Fruit fly (Drosophila melanogaster): ENCODE measurements around the gene mud.
A peak's percentile ranks its signal among the peaks of the same experiment; 100 is the strongest.

mud gene

dm6 chrX:14266075-14266474 is 18.5 kb downstream of the mud start, which contains the start of the genes CG13404 and na:
CG13404 (minus strand) TSS chrX:14266250.
na (plus strand) TSS chrX:14266367.
- no peak for TF ChIP-seq Oaz (GFP tag; IDR thresholded peaks at IDR 0.05)
- TF ChIP-seq zf30C (GFP tag; optimal IDR thresholded peaks at IDR 0.05) = no peak
- no peak for TF ChIP-seq bsh (GFP tag; optimal IDR thresholded peaks at IDR 0.05)
- peak; percentile 2 for TF ChIP-seq sqz (GFP tag; optimal IDR thresholded peaks at IDR 0.05)
- TF ChIP-seq sc (optimal IDR thresholded peaks at IDR 0.05) = no peak
- no peak for TF ChIP-seq sc (GFP tag; optimal IDR thresholded peaks at IDR 0.05)
- no peak for TF ChIP-seq D19A (tag; optimal IDR thresholded peaks at IDR 0.05)
- TF ChIP-seq CG15514 (GFP tag; optimal IDR thresholded peaks at IDR 0.05) = peak; percentile 95
- TF ChIP-seq CG17802 (tag; optimal IDR thresholded peaks at IDR 0.05) = no peak
- peak; percentile 27 for TF ChIP-seq Ets65A (GFP tag)
- TF ChIP-seq cato (GFP tag; optimal IDR thresholded peaks at IDR 0.05; ENCODE audit: borderline replicate concordance) = no peak
- TF ChIP-seq pzg (GFP tag; optimal IDR thresholded peaks at IDR 0.05) = peak; percentile 23
- TF ChIP-seq odd (GFP tag; optimal IDR thresholded peaks at IDR 0.05) = no peak
- no peak for TF ChIP-seq CG7786 (GFP tag; optimal IDR thresholded peaks at IDR 0.05)
- no peak for TF ChIP-seq slou (GFP tag; optimal IDR thresholded peaks at IDR 0.05)
- TF ChIP-seq seq (GFP tag; IDR thresholded peaks at IDR 0.05) = 0 out of 2 replicates have a peak, but pooled peaks have one; percentile 18
- TF ChIP-seq stwl (tag; optimal IDR thresholded peaks at IDR 0.05) = no peak
- peak; percentile 94 for TF ChIP-seq ewg (GFP tag; optimal IDR thresholded peaks at IDR 0.05)
- no peak for TF ChIP-seq CG4820 (GFP tag; optimal IDR thresholded peaks at IDR 0.05)
- no peak for TF ChIP-seq Chrac-16 (GFP tag; optimal IDR thresholded peaks at IDR 0.05)
- 0 out of 2 replicates have a peak, but pooled peaks have one; percentile 6 for TF ChIP-seq Dref (GFP tag; IDR thresholded peaks at IDR 0.05)
- no peak for TF ChIP-seq CG8290 (GFP tag; optimal IDR thresholded peaks at IDR 0.05)
- TF ChIP-seq CG8290 (tag; optimal IDR thresholded peaks at IDR 0.05) = no peak
- TF ChIP-seq CG8359 (GFP tag; optimal IDR thresholded peaks at IDR 0.05; ENCODE audit: borderline replicate concordance) = no peak
- no peak for TF ChIP-seq CG2678 (tag; optimal IDR thresholded peaks at IDR 0.05)
- no peak for TF ChIP-seq MESR4 (GFP tag; optimal IDR thresholded peaks at IDR 0.05)
- no peak for TF ChIP-seq CG34224 (GFP tag; IDR thresholded peaks at IDR 0.05; ENCODE audit: partially characterized antibody)
- no peak for TF ChIP-seq Dip2 (GFP tag; IDR thresholded peaks at IDR 0.05)
- no peak for TF ChIP-seq inv (GFP tag; IDR thresholded peaks at IDR 0.05; ENCODE audit: partially characterized antibody)
- peak; percentile 7 for TF ChIP-seq Med (GFP tag)
- peak; percentile 81 for TF ChIP-seq onecut (GFP tag; IDR thresholded peaks at IDR 0.05)
- no peak for TF ChIP-seq CG6654 (GFP tag; optimal IDR thresholded peaks at IDR 0.05)
- TF ChIP-seq Adf1 (GFP tag; IDR thresholded peaks at IDR 0.05) = no peak
- no peak for TF ChIP-seq Bgb (GFP tag; IDR thresholded peaks at IDR 0.05; ENCODE audit: partially characterized antibody)
- TF ChIP-seq HmgZ (tag; optimal IDR thresholded peaks at IDR 0.05) = no peak

DNA sequence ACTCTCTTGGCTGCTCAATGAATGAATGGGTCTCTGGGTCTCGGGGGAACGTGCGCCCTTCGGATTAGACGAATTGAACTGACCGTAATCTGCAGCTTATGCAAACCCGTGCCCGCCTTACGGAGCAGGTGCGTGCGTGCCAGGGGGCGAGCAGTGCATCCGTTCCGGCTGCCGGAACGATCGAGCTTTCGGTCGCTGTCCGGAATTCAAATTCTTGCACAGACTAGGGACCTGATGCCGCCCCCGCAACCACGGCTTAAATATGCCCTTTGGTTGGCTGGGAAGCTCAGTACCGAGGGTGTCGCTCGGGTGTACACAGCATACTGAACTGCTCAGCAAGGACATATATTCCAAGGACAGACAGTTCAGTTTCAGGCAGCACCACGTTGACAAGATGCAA is 29.9 kb downstream of the mud start, which contains the start of gene Muc12Ea:
Gene Muc12Ea (plus strand): TSS at position 301 of the 400 bp plus-strand sequence.
- peak; percentile 36 for TF ChIP-seq Med (GFP tag)
- TF ChIP-seq HLH3B (GFP tag; IDR thresholded peaks at IDR 0.05) = no peak
- no peak for TF ChIP-seq fu2 (GFP tag; optimal IDR thresholded peaks at IDR 0.05)
- no peak for TF ChIP-seq fd64A (GFP tag; optimal IDR thresholded peaks at IDR 0.05)
- no peak for TF ChIP-seq CG4854 (GFP tag; optimal IDR thresholded peaks at IDR 0.05)

DNA sequence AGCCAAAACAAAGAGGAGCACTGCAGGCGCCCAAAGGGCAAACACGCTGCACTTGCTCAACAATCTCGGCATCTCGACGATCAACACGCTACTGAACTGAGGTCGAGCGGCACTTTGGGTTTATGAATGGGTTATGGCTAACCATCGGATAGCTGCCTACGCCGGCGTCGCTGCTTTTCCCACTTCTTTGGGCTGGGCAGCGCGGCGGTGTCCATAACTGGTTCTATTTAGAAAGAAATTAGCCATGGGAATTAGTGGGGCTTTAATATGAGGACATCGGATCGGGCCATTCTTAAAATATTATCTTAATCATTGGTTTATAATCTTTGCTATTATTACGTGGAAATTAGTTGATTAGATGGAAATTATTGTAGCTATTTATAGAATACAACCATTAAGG is 41.8 kb downstream of the mud start, which contains the start of gene CG9400:
Gene CG9400 (minus strand): TSS at position 101 of the 400 bp plus-strand sequence.
- TF ChIP-seq grn (GFP tag; optimal IDR thresholded peaks at IDR 0.05) = no peak
- TF ChIP-seq Opbp (GFP tag; IDR thresholded peaks at IDR 0.05; ENCODE audit: partially characterized antibody) = no peak
- no peak for TF ChIP-seq Ssrp (tag; optimal IDR thresholded peaks at IDR 0.05)
- TF ChIP-seq gcm (GFP tag; optimal IDR thresholded peaks at IDR 0.05) = no peak
- no peak for TF ChIP-seq lmd (GFP tag; IDR thresholded peaks at IDR 0.05)
- no peak for TF ChIP-seq zen (tag; optimal IDR thresholded peaks at IDR 0.05)
- no peak for TF ChIP-seq CG10462 (GFP tag; optimal IDR thresholded peaks at IDR 0.05)
- TF ChIP-seq Atf3 (GFP tag; optimal IDR thresholded peaks at IDR 0.05) = no peak
- TF ChIP-seq Max (GFP tag; optimal IDR thresholded peaks at IDR 0.05) = no peak
- no peak for TF ChIP-seq CG1233 (GFP tag; optimal IDR thresholded peaks at IDR 0.05)
- TF ChIP-seq bowl (GFP tag; IDR thresholded peaks at IDR 0.05) = no peak
- no peak for TF ChIP-seq tgo (GFP tag; IDR thresholded peaks at IDR 0.05)
- TF ChIP-seq HLH4C (GFP tag; IDR thresholded peaks at IDR 0.05; ENCODE audit: partially characterized antibody) = no peak

Data from whole organism, embryonic.